Worm (Caenorhabditis elegans): Measurements from ENCODE around the gene zip-10.

Gene zip-10

ce11 chrV:11680519-11681203, 30.1 kb upstream of the zip-10 start:
- TF ChIP-seq fkh-4 (tag; optimal IDR thresholded peaks at IDR 0.05; ENCODE audit: borderline replicate concordance) (no peak), lin-14 (GFP tag; optimal IDR thresholded peaks at IDR 0.05) (peak; percentile 35), nhr-90 (tag; optimal IDR thresholded peaks at IDR 0.05; ENCODE audit: poor library complexity) (no peak), rnt-1 (tag; optimal IDR thresholded peaks at IDR 0.05) (no peak), pqm-1 (tag; optimal IDR thresholded peaks at IDR 0.05) (no peak), grh-1 (GFP tag; IDR thresholded peaks at IDR 0.05) (no peak), snpc-4 (tag; optimal IDR thresholded peaks at IDR 0.05) (no peak), nhr-76 (tag; optimal IDR thresholded peaks at IDR 0.05) (no peak), sox-4 (tag; optimal IDR thresholded peaks at IDR 0.05) (no peak), egl-27 (tag; optimal IDR thresholded peaks at IDR 0.05) (no peak), unc-98 (GFP tag; IDR thresholded peaks at IDR 0.05) (no peak), unc-130 (tag; optimal IDR thresholded peaks at IDR 0.05) (no peak), aly-2 (tag; optimal IDR thresholded peaks at IDR 0.05) (no peak), lir-3 (tag; optimal IDR thresholded peaks at IDR 0.05; ENCODE audit: poor library complexity) (no peak), ceh-90 (tag; optimal IDR thresholded peaks at IDR 0.05) (no peak), dsc-1 (tag; optimal IDR thresholded peaks at IDR 0.05) (no peak), unc-86 (tag; optimal IDR thresholded peaks at IDR 0.05) (no peak), sptf-1 (tag; optimal IDR thresholded peaks at IDR 0.05) (no peak), fkh-8 (tag; optimal IDR thresholded peaks at IDR 0.05) (no peak), nhr-237 (tag; optimal IDR thresholded peaks at IDR 0.05) (no peak), efl-3 (GFP tag; optimal IDR thresholded peaks at IDR 0.05) (no peak), ztf-4 (tag; optimal IDR thresholded peaks at IDR 0.05) (no peak), Y116A8C.19 (tag; optimal IDR thresholded peaks at IDR 0.05; ENCODE audit: borderline replicate concordance) (no peak), nhr-85 (tag) (peak; percentile 73), ztf-11 (tag; optimal IDR thresholded peaks at IDR 0.05) (no peak), nhr-71 (tag; optimal IDR thresholded peaks at IDR 0.05) (peak; percentile 5), lsy-2 (tag; optimal IDR thresholded peaks at IDR 0.05) (no peak), pax-3 (tag; optimal IDR thresholded peaks at IDR 0.05) (no peak), isw-1 (GFP tag; IDR thresholded peaks at IDR 0.05) (no peak), unc-30 (tag; optimal IDR thresholded peaks at IDR 0.05) (no peak), elt-2 (tag; optimal IDR thresholded peaks at IDR 0.05) (no peak), nhr-20 (tag; optimal IDR thresholded peaks at IDR 0.05) (peak; percentile 28), skn-1 (tag; optimal IDR thresholded peaks at IDR 0.05) (no peak), dpl-1 (GFP tag; optimal IDR thresholded peaks at IDR 0.05) (no peak), ceh-88 (GFP tag; IDR thresholded peaks at IDR 0.05) (no peak), ceh-8 (GFP tag; optimal IDR thresholded peaks at IDR 0.05) (no peak), nhr-19 (GFP tag; conservative IDR thresholded peaks at IDR 0.05) (no peak), lin-15B (tag; optimal IDR thresholded peaks at IDR 0.05) (no peak), snu-23 (GFP tag; optimal IDR thresholded peaks at IDR 0.05) (peak; percentile 17), hlh-17 (GFP tag; optimal IDR thresholded peaks at IDR 0.05; ENCODE audit: borderline replicate concordance) (no peak), vab-15 (tag; optimal IDR thresholded peaks at IDR 0.05) (no peak), egl-13 (tag; optimal IDR thresholded peaks at IDR 0.05) (no peak), fos-1 (tag; optimal IDR thresholded peaks at IDR 0.05) (no peak), sup-37 (GFP tag; optimal IDR thresholded peaks at IDR 0.05) (no peak), elt-3 (tag; optimal IDR thresholded peaks at IDR 0.05) (peak in 3 of 6 experiments; percentile 22 to 49 (median 34)), lin-35 (GFP tag; optimal IDR thresholded peaks at IDR 0.05) (peak in 1 of 2 experiments; percentile 13), hlh-4 (tag; optimal IDR thresholded peaks at IDR 0.05) (no peak), xbp-1 (tag; optimal IDR thresholded peaks at IDR 0.05) (no peak), blmp-1 (tag; optimal IDR thresholded peaks at IDR 0.05) (peak; percentile 97), lin-39 (tag; optimal IDR thresholded peaks at IDR 0.05) (no peak), C34B4.2 (tag; optimal IDR thresholded peaks at IDR 0.05) (no peak), mdl-1 (tag; optimal IDR thresholded peaks at IDR 0.05) (no peak)

Measured in whole organism, L1 larva.